Worm (Caenorhabditis elegans): ENCODE data around the gene suex-2.

DNA sequence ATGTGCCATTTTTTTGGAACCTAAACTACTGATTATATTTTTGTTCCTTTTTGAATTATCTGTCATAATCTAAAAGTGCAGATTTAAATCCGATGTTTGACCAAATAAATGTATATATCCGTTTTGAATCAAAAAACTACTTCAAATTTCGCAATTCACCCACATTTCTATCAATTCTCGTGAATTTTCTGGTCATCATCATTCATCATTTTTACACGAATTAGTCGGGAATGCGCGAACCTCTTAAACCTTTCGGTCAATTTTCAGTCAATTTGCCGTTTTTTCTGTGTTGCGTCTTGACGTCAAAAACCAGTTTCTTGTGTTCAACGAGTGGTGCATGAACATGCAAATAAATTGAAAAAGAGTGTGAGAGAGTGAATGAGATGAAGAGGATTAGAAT lies 14.0 kb upstream of the suex-2 start:
- TF ChIP-seq ama-1 (optimal IDR thresholded peaks at IDR 0.05) (no peak), scrt-1 (GFP tag; IDR thresholded peaks at IDR 0.05) (no peak), hmg-4 (GFP tag; optimal IDR thresholded peaks at IDR 0.05) (no peak), B0310.2 (tag; optimal IDR thresholded peaks at IDR 0.05) (no peak)
